Worm (Caenorhabditis elegans): ENCODE results near the gene ptr-13.

The ptr-13 gene

ce11 chrII:11126312-11127000 lies 35.8 kb downstream of the ptr-13 start, which contains the start of the genes rps-9 and lsm-1:
rps-9 (minus strand) TSS chrII:11126362.
lsm-1 (plus strand) TSS chrII:11126950.
- TF ChIP-seq dsc-1 (tag; optimal IDR thresholded peaks at IDR 0.05) (peak; percentile 38), lin-39 (tag; optimal IDR thresholded peaks at IDR 0.05) (no peak), ceh-8 (GFP tag; optimal IDR thresholded peaks at IDR 0.05) (no peak), ceh-90 (tag; optimal IDR thresholded peaks at IDR 0.05) (no peak), sox-4 (tag; optimal IDR thresholded peaks at IDR 0.05) (no peak), mep-1 (tag; optimal IDR thresholded peaks at IDR 0.05) (peak; percentile 71), lin-14 (GFP tag; optimal IDR thresholded peaks at IDR 0.05) (peak; percentile 77), nhr-28 (tag; optimal IDR thresholded peaks at IDR 0.05) (no peak), lin-15B (tag; optimal IDR thresholded peaks at IDR 0.05) (peak; percentile 10), pag-3 (tag; optimal IDR thresholded peaks at IDR 0.05; ENCODE audit: borderline replicate concordance, insufficient read depth) (no peak), fkh-4 (tag; optimal IDR thresholded peaks at IDR 0.05; ENCODE audit: borderline replicate concordance) (no peak), nhr-12 (tag; optimal IDR thresholded peaks at IDR 0.05) (no peak), aha-1 (tag; optimal IDR thresholded peaks at IDR 0.05) (no peak), rnt-1 (tag; optimal IDR thresholded peaks at IDR 0.05) (peak; percentile 75), elt-3 (tag; optimal IDR thresholded peaks at IDR 0.05) (peak in 1 of 6 experiments; percentile 37), alr-1 (tag; optimal IDR thresholded peaks at IDR 0.05; ENCODE audit: borderline replicate concordance) (no peak), efl-3 (GFP tag; optimal IDR thresholded peaks at IDR 0.05) (no peak), fos-1 (tag; optimal IDR thresholded peaks at IDR 0.05) (peak; percentile 42), grh-1 (GFP tag; IDR thresholded peaks at IDR 0.05) (no peak), tlp-1 (tag; optimal IDR thresholded peaks at IDR 0.05) (no peak), mef-2 (tag; optimal IDR thresholded peaks at IDR 0.05) (no peak), ceh-63 (GFP tag; optimal IDR thresholded peaks at IDR 0.05) (no peak), Y116A8C.19 (tag; optimal IDR thresholded peaks at IDR 0.05; ENCODE audit: borderline replicate concordance) (no peak), nhr-85 (tag) (no peak), nhr-84 (tag; optimal IDR thresholded peaks at IDR 0.05) (no peak), nhr-47 (tag; optimal IDR thresholded peaks at IDR 0.05) (peak; percentile 65), hpl-2 (GFP tag; optimal IDR thresholded peaks at IDR 0.05) (no peak), xbp-1 (tag; optimal IDR thresholded peaks at IDR 0.05) (peak; percentile 52), ces-1 (GFP tag; optimal IDR thresholded peaks at IDR 0.05) (no peak), irx-1 (tag; optimal IDR thresholded peaks at IDR 0.05) (no peak), fkh-10 (GFP tag; optimal IDR thresholded peaks at IDR 0.05) (no peak), C04F5.9 (tag; optimal IDR thresholded peaks at IDR 0.05) (no peak), nhr-90 (tag; optimal IDR thresholded peaks at IDR 0.05; ENCODE audit: poor library complexity) (peak; percentile 29), jun-1 (tag; optimal IDR thresholded peaks at IDR 0.05) (no peak), skn-1 (tag; optimal IDR thresholded peaks at IDR 0.05) (peak; percentile 86), nhr-71 (tag; optimal IDR thresholded peaks at IDR 0.05) (peak; percentile 75), ztf-4 (tag; optimal IDR thresholded peaks at IDR 0.05) (no peak), ceh-88 (GFP tag; IDR thresholded peaks at IDR 0.05) (no peak), nhr-20 (tag; optimal IDR thresholded peaks at IDR 0.05) (peak; percentile 63), unc-98 (GFP tag; IDR thresholded peaks at IDR 0.05) (no peak), mab-9 (GFP tag; IDR thresholded peaks at IDR 0.05) (no peak), snu-23 (GFP tag; optimal IDR thresholded peaks at IDR 0.05) (peak; percentile 67), zag-1 (tag; optimal IDR thresholded peaks at IDR 0.05) (no peak), C34B4.2 (tag; optimal IDR thresholded peaks at IDR 0.05) (no peak), lsy-2 (tag; optimal IDR thresholded peaks at IDR 0.05) (peak; percentile 94 to 98), vab-15 (tag; optimal IDR thresholded peaks at IDR 0.05) (no peak), tbx-2 (tag; optimal IDR thresholded peaks at IDR 0.05) (peak; percentile 48), aly-2 (tag; optimal IDR thresholded peaks at IDR 0.05) (no peak), lir-3 (tag; optimal IDR thresholded peaks at IDR 0.05; ENCODE audit: poor library complexity) (peak; percentile 26), egl-27 (tag; optimal IDR thresholded peaks at IDR 0.05) (no peak), unc-62 (GFP tag; optimal IDR thresholded peaks at IDR 0.05) (no peak), hlh-4 (tag; optimal IDR thresholded peaks at IDR 0.05) (no peak)
